Fruit fly (Drosophila melanogaster): Measurements from ENCODE around the gene CG34267.

CG34267 gene

DNA sequence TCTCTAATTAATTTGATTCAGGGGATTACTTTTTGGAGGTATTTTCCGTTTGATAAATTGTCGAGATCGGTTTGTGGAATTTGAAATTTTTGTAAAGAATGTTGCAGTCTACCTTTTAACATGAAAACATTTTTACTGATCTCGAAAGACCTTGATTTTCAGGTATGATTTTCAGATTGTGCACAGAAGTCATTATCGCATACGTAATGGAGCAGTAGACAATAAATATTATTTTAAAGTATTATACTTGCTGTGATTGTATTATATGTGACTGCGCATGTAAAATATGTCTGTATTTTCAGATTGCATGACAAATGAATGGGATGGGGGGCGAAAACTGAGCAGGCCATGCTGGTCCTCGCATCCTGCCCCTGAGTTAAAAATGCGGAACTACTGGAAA is 27.8 kb upstream of the CG34267 start, which contains the start of gene CG34269:
Gene CG34269 (plus strand): TSS at position 301 of the 400 bp plus-strand sequence.
- TF ChIP-seq CG17801 (GFP tag; optimal IDR thresholded peaks at IDR 0.05; ENCODE audit: partially characterized antibody), result no peak

DNA sequence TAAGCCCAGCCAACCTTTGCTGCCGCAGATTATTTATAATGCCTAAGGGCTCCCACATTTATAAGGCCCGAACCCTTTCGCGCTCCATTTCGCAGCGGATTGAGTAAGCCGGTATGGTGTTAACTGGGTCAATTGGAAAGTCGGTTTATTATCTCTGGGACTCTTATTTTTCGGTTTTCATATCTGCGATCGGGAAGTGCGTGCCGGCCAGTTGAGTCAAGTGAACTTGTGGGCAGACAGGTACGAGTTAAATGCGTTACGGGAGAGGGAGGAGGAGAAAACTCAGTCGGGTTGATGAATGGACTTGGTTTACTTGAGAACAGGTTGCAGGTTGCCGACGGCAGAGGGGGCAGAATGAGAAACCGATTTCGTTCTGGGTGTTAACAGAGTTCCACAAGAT is 24.0 kb upstream of the CG34267 start:
- no peak for TF ChIP-seq CG17801 (GFP tag; optimal IDR thresholded peaks at IDR 0.05; ENCODE audit: partially characterized antibody)

- no peak for TF ChIP-seq CG17801 (GFP tag; optimal IDR thresholded peaks at IDR 0.05; ENCODE audit: partially characterized antibody)
Observed at dm6 chr3L:520465-521216, 20.4 kb upstream of the CG34267 start.

- TF ChIP-seq CG17801 (GFP tag; optimal IDR thresholded peaks at IDR 0.05; ENCODE audit: partially characterized antibody), result no peak
Observed at dm6 chr3L:516948-517599, 16.8 kb upstream of the CG34267 start.

dm6 chr3L:516544-516943 is 16.3 kb upstream of the CG34267 start:
- TF ChIP-seq CG17801 (GFP tag; optimal IDR thresholded peaks at IDR 0.05; ENCODE audit: partially characterized antibody), result no peak

DNA sequence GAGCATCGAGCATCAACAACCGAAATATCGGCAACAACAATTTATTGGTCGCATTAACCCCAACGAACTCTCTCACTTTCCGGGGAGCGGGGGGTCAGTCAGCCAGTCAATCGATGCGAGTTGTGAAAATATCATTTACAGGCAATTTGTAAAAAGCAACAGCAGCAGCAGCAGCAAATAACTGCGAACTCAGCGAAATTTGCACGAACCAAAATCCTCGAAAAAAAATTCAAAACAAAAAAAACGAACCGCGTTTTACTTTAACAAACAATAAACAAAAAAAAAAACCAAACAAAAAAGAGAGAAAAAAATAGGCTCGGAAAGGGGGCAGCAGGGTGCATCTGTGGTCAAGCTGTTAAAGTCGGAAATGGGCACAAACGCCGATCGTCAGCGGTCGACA is 15.4 kb upstream of the CG34267 start:
- TF ChIP-seq CG17801 (GFP tag; optimal IDR thresholded peaks at IDR 0.05; ENCODE audit: partially characterized antibody), result peak; percentile 61

DNA sequence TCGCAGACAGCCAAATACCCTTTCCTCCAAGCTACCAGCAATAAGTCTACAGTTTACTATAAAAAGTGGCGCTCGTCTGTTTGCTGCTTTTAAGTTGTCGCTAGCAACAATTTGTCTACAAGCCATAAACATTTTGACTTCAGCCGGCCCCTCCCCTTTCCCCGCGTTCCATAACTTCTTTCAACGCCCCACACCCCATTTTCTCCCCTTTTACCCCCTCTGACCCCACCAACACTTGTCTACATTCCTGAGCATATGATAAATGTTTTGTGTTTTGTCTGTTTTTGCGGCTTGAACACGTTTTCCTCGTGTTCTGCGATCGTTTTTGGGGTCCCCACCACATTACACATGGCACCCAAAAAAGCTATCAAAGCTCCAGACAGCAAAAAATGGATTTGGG is 13.4 kb upstream of the CG34267 start:
- no peak for TF ChIP-seq CG17801 (GFP tag; optimal IDR thresholded peaks at IDR 0.05; ENCODE audit: partially characterized antibody)

DNA sequence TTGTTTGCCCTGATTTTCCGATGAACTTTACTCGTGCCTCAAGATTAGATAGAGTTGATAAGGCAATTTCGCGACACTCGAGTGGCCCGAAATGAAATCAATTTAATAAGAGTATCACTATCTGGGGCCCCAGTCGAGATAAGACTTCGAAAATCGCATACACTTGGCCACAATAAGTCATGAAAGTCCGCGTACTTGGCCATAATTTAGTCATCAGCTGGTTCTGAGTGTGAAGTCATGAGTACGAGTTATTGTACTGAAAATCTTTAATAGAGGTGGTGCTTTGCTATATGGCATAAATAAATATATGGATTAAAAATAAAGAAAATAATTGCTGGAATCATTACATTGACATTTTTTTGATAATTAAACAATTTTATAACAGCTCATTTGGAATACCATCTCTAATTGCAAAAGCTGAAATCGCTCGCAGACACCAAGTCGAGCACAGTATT is 11.5 kb upstream of the CG34267 start:
- TF ChIP-seq CG17801 (GFP tag; optimal IDR thresholded peaks at IDR 0.05; ENCODE audit: partially characterized antibody), result no peak

dm6 chr3L:510823-511227 is 10.6 kb upstream of the CG34267 start:
- TF ChIP-seq CG17801 (GFP tag; optimal IDR thresholded peaks at IDR 0.05; ENCODE audit: partially characterized antibody), result no peak

dm6 chr3L:507576-508322 is 7.5 kb upstream of the CG34267 start:
- no peak for TF ChIP-seq CG17801 (GFP tag; optimal IDR thresholded peaks at IDR 0.05; ENCODE audit: partially characterized antibody)

DNA sequence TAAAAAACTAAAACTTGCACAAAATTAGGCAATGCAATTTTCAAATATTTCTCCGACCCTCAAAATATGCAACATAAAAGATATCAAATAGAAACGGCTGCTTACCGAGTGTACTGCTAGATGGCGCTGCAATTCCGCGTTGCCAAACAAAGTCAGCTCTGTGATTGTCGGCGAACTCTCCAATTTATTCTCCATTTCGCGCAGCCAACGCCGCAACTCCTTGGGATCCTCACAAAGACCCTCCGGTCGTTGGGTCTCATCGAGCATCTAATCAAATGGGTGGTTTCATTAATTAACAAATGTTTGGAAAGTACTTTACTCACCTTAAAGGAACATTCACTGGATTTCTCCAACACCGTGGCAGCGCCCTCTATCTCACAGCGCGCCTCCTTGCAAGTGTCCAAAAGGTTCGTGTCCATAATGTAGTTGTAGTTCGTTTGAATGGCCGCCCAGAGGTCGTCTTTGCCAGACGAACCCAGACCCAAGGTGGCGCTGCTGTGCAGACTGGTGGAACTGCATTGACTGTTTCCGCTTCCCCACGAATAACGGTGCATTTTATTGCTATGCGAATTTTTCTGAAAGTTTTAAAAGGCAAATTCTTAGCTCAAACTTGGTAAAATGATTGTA is 5.6 kb upstream of the CG34267 start:
- peak; percentile 15 for TF ChIP-seq CG17801 (GFP tag; optimal IDR thresholded peaks at IDR 0.05; ENCODE audit: partially characterized antibody)

dm6 chr3L:490808-491114 is 9.5 kb downstream of the CG34267 start:
- no peak for TF ChIP-seq CG17801 (GFP tag; optimal IDR thresholded peaks at IDR 0.05; ENCODE audit: partially characterized antibody)

DNA sequence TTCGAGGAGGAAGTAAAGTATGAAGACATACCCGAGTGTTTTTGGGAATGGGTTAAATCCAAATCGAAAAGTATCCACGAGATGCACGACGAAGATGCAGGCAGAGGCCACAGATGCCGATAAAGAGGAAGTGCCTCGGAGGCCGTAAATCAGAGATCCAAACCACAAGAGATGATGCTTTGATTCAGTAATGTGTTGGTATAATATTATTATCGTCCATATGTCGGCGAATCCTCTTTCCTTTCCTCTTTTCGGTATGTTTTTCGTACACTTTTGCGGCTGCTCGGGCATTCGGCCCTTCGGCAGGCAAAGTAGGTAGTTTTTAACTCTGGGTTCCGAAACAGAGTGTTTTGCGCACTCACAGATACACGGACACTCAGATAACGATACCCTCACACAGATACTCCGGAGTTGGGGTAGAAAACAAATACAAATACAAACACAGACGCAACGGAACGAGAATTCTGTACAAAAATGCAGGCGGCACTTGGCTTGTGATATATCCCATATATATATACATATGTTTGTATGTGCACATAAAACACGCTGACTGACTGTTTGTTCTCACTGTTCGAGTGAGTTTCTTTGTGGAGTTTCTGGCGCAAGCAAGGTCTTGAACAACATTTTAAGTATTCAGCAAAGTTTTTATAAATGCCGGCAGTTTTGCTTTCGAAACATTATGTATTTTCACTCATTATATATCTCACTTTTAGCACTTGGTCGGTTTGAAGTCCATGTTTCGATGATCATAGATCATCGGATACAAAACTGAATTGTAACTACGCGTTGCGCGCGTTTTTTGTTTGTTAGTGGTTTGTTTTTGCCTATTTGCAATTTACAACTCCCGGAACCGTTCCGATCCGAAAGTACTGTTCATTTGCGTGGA is 10.1 kb downstream of the CG34267 start:
- peak; percentile 32 for TF ChIP-seq CG17801 (GFP tag; optimal IDR thresholded peaks at IDR 0.05; ENCODE audit: partially characterized antibody)

DNA sequence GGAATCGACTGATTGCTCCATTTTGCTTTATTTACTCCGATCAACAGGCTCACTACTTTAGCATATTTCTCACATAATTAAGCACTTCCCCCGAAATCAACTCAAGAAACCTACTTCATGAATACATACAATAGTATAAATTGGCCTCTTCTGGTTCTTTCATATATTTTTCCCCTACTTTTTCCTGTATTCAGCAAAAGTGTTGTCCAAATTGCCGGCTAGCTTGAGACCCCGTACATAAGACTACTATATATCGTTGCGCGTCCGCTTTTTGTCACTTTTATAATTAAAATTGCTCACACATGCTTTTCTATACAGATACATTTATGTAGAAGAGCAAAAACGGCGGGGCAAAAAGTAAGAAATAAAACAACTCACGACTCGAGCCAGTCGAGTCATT is 10.9 kb downstream of the CG34267 start:
- no peak for TF ChIP-seq CG17801 (GFP tag; optimal IDR thresholded peaks at IDR 0.05; ENCODE audit: partially characterized antibody)
